Fruit fly (Drosophila melanogaster): ENCODE data around the gene Scox.

Gene Scox

dm6 chr2L:4958111-4958510, 10.6 kb downstream of the Scox start, which contains the start of gene CG34124:
TSS of gene CG34124 (plus strand) at chr2L:4958411.
- TF ChIP-seq CG8119 (GFP tag; IDR thresholded peaks at IDR 0.05) = no peak
- no peak for TF ChIP-seq CG32006 (GFP tag; optimal IDR thresholded peaks at IDR 0.05)
- no peak for TF ChIP-seq Ets96B (tag; optimal IDR thresholded peaks at IDR 0.05)
- no peak for TF ChIP-seq cyc (GFP tag; optimal IDR thresholded peaks at IDR 0.05)
- TF ChIP-seq topi (GFP tag; optimal IDR thresholded peaks at IDR 0.05) = no peak
- TF ChIP-seq fd85E (GFP tag; optimal IDR thresholded peaks at IDR 0.05) = no peak
- no peak for TF ChIP-seq achi (GFP tag; optimal IDR thresholded peaks at IDR 0.05)
- TF ChIP-seq salr (GFP tag; optimal IDR thresholded peaks at IDR 0.05) = no peak
- TF ChIP-seq OdsH (GFP tag; optimal IDR thresholded peaks at IDR 0.05) = no peak
- no peak for TF ChIP-seq CG3919 (GFP tag; optimal IDR thresholded peaks at IDR 0.05)
- no peak for TF ChIP-seq dsx (GFP tag; optimal IDR thresholded peaks at IDR 0.05; ENCODE audit: poor library complexity, severe bottlenecking)

- TF ChIP-seq Ets21C (GFP tag; optimal IDR thresholded peaks at IDR 0.05) = no peak
- TF ChIP-seq dac (GFP tag; optimal IDR thresholded peaks at IDR 0.05) = no peak
- no peak for TF ChIP-seq topi (GFP tag; optimal IDR thresholded peaks at IDR 0.05)
- TF ChIP-seq Gug (GFP tag; IDR thresholded peaks at IDR 0.05) = no peak
- no peak for TF ChIP-seq Blimp-1 (GFP tag; optimal IDR thresholded peaks at IDR 0.05)
- TF ChIP-seq salr (GFP tag; optimal IDR thresholded peaks at IDR 0.05) = no peak
- no peak for TF ChIP-seq Met (GFP tag; optimal IDR thresholded peaks at IDR 0.05)
- TF ChIP-seq Smox (GFP tag; optimal IDR thresholded peaks at IDR 0.05) = no peak
- TF ChIP-seq esn (GFP tag; optimal IDR thresholded peaks at IDR 0.05) = no peak
- no peak for TF ChIP-seq Sox14 (GFP tag; optimal IDR thresholded peaks at IDR 0.05)
- TF ChIP-seq Hr4 (GFP tag; optimal IDR thresholded peaks at IDR 0.05) = no peak
- no peak for TF ChIP-seq lz (GFP tag; optimal IDR thresholded peaks at IDR 0.05)
Observed at dm6 chr2L:4955094-4955823, 13.5 kb downstream of the Scox start, which contains the start of the genes Jon25Bi and Marcal1. TSS of gene Jon25Bi (minus strand) at chr2L:4955144. TSS of gene Marcal1 (plus strand) at chr2L:4955509.

dm6 chr2L:4953086-4953570, 15.6 kb downstream of the Scox start, which contains the start of gene Jon25Bii:
TSS of gene Jon25Bii (minus strand) at chr2L:4953136.
- TF ChIP-seq cyc (GFP tag; optimal IDR thresholded peaks at IDR 0.05) = no peak
- no peak for TF ChIP-seq dsx (GFP tag; optimal IDR thresholded peaks at IDR 0.05; ENCODE audit: poor library complexity, severe bottlenecking)
- no peak for TF ChIP-seq Blimp-1 (GFP tag; optimal IDR thresholded peaks at IDR 0.05)
- TF ChIP-seq CG6163 (GFP tag; IDR thresholded peaks at IDR 0.05) = no peak
- no peak for TF ChIP-seq Sox15 (GFP tag; optimal IDR thresholded peaks at IDR 0.05)

dm6 chr2L:4950667-4951066, 18.1 kb downstream of the Scox start, which contains the start of gene Jon25Biii:
TSS of gene Jon25Biii (minus strand) at chr2L:4950767.
- TF ChIP-seq cyc (GFP tag; optimal IDR thresholded peaks at IDR 0.05) = no peak
- no peak for TF ChIP-seq Sox102F (GFP tag; optimal IDR thresholded peaks at IDR 0.05)
- TF ChIP-seq acj6 (GFP tag; optimal IDR thresholded peaks at IDR 0.05) = no peak
- TF ChIP-seq ss (GFP tag; optimal IDR thresholded peaks at IDR 0.05) = no peak
- TF ChIP-seq CG8632 (GFP tag; optimal IDR thresholded peaks at IDR 0.05) = no peak
- no peak for TF ChIP-seq topi (GFP tag; optimal IDR thresholded peaks at IDR 0.05)
- TF ChIP-seq net (GFP tag; optimal IDR thresholded peaks at IDR 0.05) = no peak
- no peak for TF ChIP-seq CG6792 (GFP tag; optimal IDR thresholded peaks at IDR 0.05)
- TF ChIP-seq CG9139 (GFP tag; optimal IDR thresholded peaks at IDR 0.05) = no peak
- no peak for TF ChIP-seq Ets21C (GFP tag; optimal IDR thresholded peaks at IDR 0.05)
- TF ChIP-seq CG32006 (GFP tag; optimal IDR thresholded peaks at IDR 0.05) = no peak
- TF ChIP-seq Hr39 (GFP tag; optimal IDR thresholded peaks at IDR 0.05) = no peak
- no peak for TF ChIP-seq CG31627 (GFP tag; optimal IDR thresholded peaks at IDR 0.05)
- TF ChIP-seq vri (GFP tag; optimal IDR thresholded peaks at IDR 0.05) = no peak
- no peak for TF ChIP-seq OdsH (GFP tag; optimal IDR thresholded peaks at IDR 0.05)
- no peak for TF ChIP-seq CG8319 (GFP tag; optimal IDR thresholded peaks at IDR 0.05)
- TF ChIP-seq CG10669 (GFP tag; optimal IDR thresholded peaks at IDR 0.05) = no peak
- no peak for TF ChIP-seq fd85E (GFP tag; optimal IDR thresholded peaks at IDR 0.05)
- no peak for TF ChIP-seq esn (GFP tag; optimal IDR thresholded peaks at IDR 0.05)
- TF ChIP-seq spab (GFP tag; optimal IDR thresholded peaks at IDR 0.05) = no peak

Data from whole organism, prepupa.